Fruit fly (Drosophila melanogaster) whole organism, wandering third instar larva: ENCODE data around the gene bnb.

ENCODE experiments used
- Abd-B ChIP-seq: fragments of >200 bp; optimal IDR thresholded peaks from 2 replicates; lab custom pipeline; 2017; ENCODE audit warnings: missing biosample characterization, missing genetic modification characterization
- CG32264 ChIP-seq: fragments of 200-800 bp; sonication (Bioruptor generic); optimal IDR thresholded peaks from 2 replicates; lab custom pipeline; 2016; ENCODE audit warnings: missing biosample characterization, missing genetic modification characterization
- CrebA ChIP-seq: fragments of 200-800 bp; sonication (Bioruptor generic); optimal IDR thresholded peaks from 2 replicates; lab custom pipeline; 2016; ENCODE audit warnings: missing biosample characterization, mild to moderate bottlenecking, missing genetic modification characterization, borderline replicate concordance
- Dfd ChIP-seq: fragments of >200 bp; optimal IDR thresholded peaks from 2 replicates; lab custom pipeline; 2017; ENCODE audit warnings: missing biosample characterization, missing genetic modification characterization
- GATAd ChIP-seq: sonication (Bioruptor generic); optimal IDR thresholded peaks from 2 replicates; lab custom pipeline; 2016; ENCODE audit warnings: missing biosample characterization, missing genetic modification characterization
- Hnf4 ChIP-seq: fragments of 200-800 bp; sonication (Bioruptor generic); optimal IDR thresholded peaks from 2 replicates; lab custom pipeline; 2016; ENCODE audit warnings: missing biosample characterization, mild to moderate bottlenecking, missing genetic modification characterization
- Hr78 ChIP-seq: fragments of >200 bp; optimal IDR thresholded peaks from 2 replicates; lab custom pipeline; 2017; ENCODE audit warnings: missing biosample characterization, missing genetic modification characterization
- Hr83 ChIP-seq: fragments of 200-300 bp; sonication (Bioruptor generic); optimal IDR thresholded peaks from 2 replicates; lab custom pipeline; 2016; ENCODE audit warnings: missing biosample characterization, mild to moderate bottlenecking, missing genetic modification characterization, moderate library complexity; ENCODE audit not compliant: poor library complexity, severe bottlenecking
- Jra ChIP-seq: sonication (Bioruptor generic); optimal IDR thresholded peaks from 2 replicates; lab custom pipeline; 2016; ENCODE audit warnings: missing biosample characterization, missing genetic modification characterization
- Mio ChIP-seq: sonication (Bioruptor generic); optimal IDR thresholded peaks from 2 replicates; lab custom pipeline; 2016; ENCODE audit warnings: missing biosample characterization, missing genetic modification characterization
- Myc ChIP-seq: fragments of >200 bp; optimal IDR thresholded peaks from 2 replicates; lab custom pipeline; 2017
- N ChIP-seq: fragments of >200 bp; optimal IDR thresholded peaks from 2 replicates; lab custom pipeline; 2018; ENCODE audit warnings: missing biosample characterization, missing external identifiers, missing genetic modification characterization
- OdsH ChIP-seq: fragments of 200-800 bp; sonication (Bioruptor generic); optimal IDR thresholded peaks from 2 replicates; lab custom pipeline; 2016; ENCODE audit warnings: missing biosample characterization, mild to moderate bottlenecking, missing genetic modification characterization
- Rel ChIP-seq, 2 experiments: fragments of 200-800 bp; sonication (Bioruptor generic) in 1 of 2; optimal IDR thresholded peaks; 2 replicates in 1 of 2; 3 replicates in 1 of 2; lab custom pipeline; 2016 to 2019; ENCODE audit warnings: mild to moderate bottlenecking in 2 of 2, missing biosample characterization in 2 of 2, missing genetic modification characterization in 2 of 2, moderate library complexity in 1 of 2
- Sp1 ChIP-seq: fragments of 200-800 bp; sonication (Bioruptor generic); optimal IDR thresholded peaks from 3 replicates; lab custom pipeline; 2019; ENCODE audit warnings: missing biosample characterization, mild to moderate bottlenecking, missing genetic modification characterization, moderate library complexity
- Vsx2 ChIP-seq: fragments of 200-300, 225-300 bp; sonication (Bioruptor generic); optimal IDR thresholded peaks from 2 replicates; lab custom pipeline; 2018; ENCODE audit warnings: missing biosample characterization, missing genetic modification characterization; ENCODE audit not compliant: partially characterized antibody
- br ChIP-seq: fragments of 200-800 bp; sonication (Bioruptor generic); optimal IDR thresholded peaks from 2 replicates; lab custom pipeline; 2016; ENCODE audit warnings: missing biosample characterization, missing genetic modification characterization
- brk ChIP-seq: fragments of 200-800 bp; sonication (Bioruptor generic); optimal IDR thresholded peaks from 2 replicates; lab custom pipeline; 2016; ENCODE audit warnings: missing biosample characterization, mild to moderate bottlenecking, missing genetic modification characterization
- dl ChIP-seq, 2 experiments: fragments of 175-275, 200-275 bp in 1 of 2; fragments of 200-275 bp in 1 of 2; sonication (Bioruptor generic); optimal IDR thresholded peaks; lab custom pipeline; 2018; ENCODE audit warnings: mild to moderate bottlenecking in 2 of 2, missing biosample characterization in 2 of 2, missing genetic modification characterization in 2 of 2, moderate library complexity in 2 of 2; ENCODE audit not compliant: partially characterized antibody in 2 of 2, insufficient read depth in 1 of 2
- dmrt93B ChIP-seq: fragments of 200-800 bp; sonication (Bioruptor generic); optimal IDR thresholded peaks from 2 replicates; lab custom pipeline; 2018; ENCODE audit warnings: missing biosample characterization, mild to moderate bottlenecking, missing genetic modification characterization
- foxo ChIP-seq, 2 experiments: fragments of 200-800 bp; sonication (Bioruptor generic); optimal IDR thresholded peaks; 2 replicates in 1 of 2; 3 replicates in 1 of 2; lab custom pipeline; 2016 to 2017; ENCODE audit warnings: missing biosample characterization in 2 of 2, missing genetic modification characterization in 2 of 2
- fru ChIP-seq: fragments of 200-800 bp; sonication (Bioruptor generic); optimal IDR thresholded peaks from 3 replicates; lab custom pipeline; 2016; ENCODE audit warnings: missing biosample characterization, mild to moderate bottlenecking, missing genetic modification characterization
- h ChIP-seq: fragments of 200-800 bp; sonication (Bioruptor generic); optimal IDR thresholded peaks from 3 replicates; lab custom pipeline; 2016; ENCODE audit warnings: missing biosample characterization, mild to moderate bottlenecking, missing genetic modification characterization
- jim ChIP-seq: fragments of 175-275, 200-325 bp; sonication (Bioruptor generic); optimal IDR thresholded peaks from 2 replicates; lab custom pipeline; 2016; ENCODE audit warnings: missing biosample characterization, mild to moderate bottlenecking, missing genetic modification characterization
- lola ChIP-seq: fragments of >200 bp; optimal IDR thresholded peaks from 2 replicates; lab custom pipeline; 2017; ENCODE audit warnings: missing biosample characterization, missing genetic modification characterization
- psq ChIP-seq: fragments of 200-800 bp; sonication (Bioruptor generic); optimal IDR thresholded peaks from 3 replicates; lab custom pipeline; 2017; ENCODE audit warnings: missing biosample characterization, mild to moderate bottlenecking, missing genetic modification characterization, moderate library complexity
- rgr ChIP-seq: fragments of 200-800 bp; sonication (Bioruptor generic); optimal IDR thresholded peaks from 3 replicates; lab custom pipeline; 2016; ENCODE audit warnings: missing biosample characterization, mild to moderate bottlenecking, missing genetic modification characterization
- sage ChIP-seq: fragments of 200-800 bp; sonication (Bioruptor generic); optimal IDR thresholded peaks from 2 replicates; lab custom pipeline; 2016; ENCODE audit warnings: missing biosample characterization, mild to moderate bottlenecking, missing genetic modification characterization
- sv ChIP-seq: fragments of 200-800 bp; sonication (Bioruptor generic); optimal IDR thresholded peaks from 3 replicates; lab custom pipeline; 2016; ENCODE audit warnings: missing biosample characterization, missing genetic modification characterization
- tai ChIP-seq: sonication (Bioruptor generic); optimal IDR thresholded peaks from 2 replicates; lab custom pipeline; 2016; ENCODE audit warnings: missing biosample characterization, missing genetic modification characterization
- usp ChIP-seq: fragments of >200 bp; optimal IDR thresholded peaks from 2 replicates; lab custom pipeline; 2017; ENCODE audit warnings: missing biosample characterization, missing genetic modification characterization
- woc ChIP-seq: sonication (Bioruptor generic); optimal IDR thresholded peaks from 2 replicates; lab custom pipeline; 2016; ENCODE audit warnings: missing biosample characterization, mild to moderate bottlenecking, missing genetic modification characterization

Gene bnb

dm6 chrX:18773817-18774216 lies 23.7 kb downstream of the bnb start, which contains the start of gene CCKLR-17D3:
TSS of gene CCKLR-17D3 (minus strand) at chrX:18774027.
- TF ChIP-seq psq (no peak), Jra (GFP tag; lab: Kevin White, UChicago) (no peak), lola (no peak), sage (GFP tag; lab: Kevin White, UChicago) (no peak), Abd-B (GFP tag; lab: Kevin White, UChicago) (no peak), Hr78 (GFP tag; lab: Kevin White, UChicago) (no peak), Hnf4 (GFP tag; lab: Kevin White, UChicago) (no peak), h (GFP tag; lab: Kevin White, UChicago) (no peak), rgr (GFP tag; lab: Kevin White, UChicago) (no peak), tai (GFP tag; lab: Kevin White, UChicago) (no peak), Vsx2 (no peak), Sp1 (GFP tag; lab: Kevin White, UChicago) (no peak), dmrt93B (no peak), fru (GFP tag; lab: Kevin White, UChicago) (no peak), CrebA (GFP tag; lab: Kevin White, UChicago) (no peak), Hr83 (GFP tag; lab: Kevin White, UChicago) (no peak), woc (GFP tag; lab: Kevin White, UChicago) (no peak)
- TF ChIP-seq, all 38 proteins: peak for 0

dm6 chrX:18771995-18772394 lies 25.5 kb downstream of the bnb start:
- TF ChIP-seq Myc (lab: Kevin White, UChicago), result peak; percentile 83
- TF ChIP-seq N (GFP tag; lab: Kevin White, UChicago), result peak; percentile 87
- no peak for TF ChIP-seq CG32264 (GFP tag; lab: Kevin White, UChicago)
- peak; percentile 35 for TF ChIP-seq Hr78 (GFP tag; lab: Kevin White, UChicago)

DNA sequence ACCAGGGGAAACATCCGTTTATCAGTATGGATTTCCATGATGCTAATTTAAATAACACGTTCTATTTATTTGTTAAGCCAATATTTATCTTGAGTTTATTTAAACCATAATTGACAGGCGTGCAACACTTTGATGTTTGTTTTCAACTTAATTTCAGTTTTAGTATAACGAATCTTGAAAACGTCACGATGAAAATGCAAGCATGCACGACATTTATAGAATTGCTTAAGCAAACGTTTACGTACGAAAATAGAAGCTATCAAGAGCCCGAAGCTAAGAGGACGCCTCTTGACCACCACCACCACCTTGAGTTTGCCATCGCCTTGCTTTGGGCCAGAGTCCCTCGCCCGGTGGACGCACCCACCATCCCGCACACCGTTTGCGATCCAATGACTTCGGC lies 26.1 kb downstream of the bnb start:
- TF ChIP-seq br (GFP tag; lab: Kevin White, UChicago) (no peak), Myc (lab: Kevin White, UChicago) (no peak), woc (GFP tag; lab: Kevin White, UChicago) (no peak), Abd-B (GFP tag; lab: Kevin White, UChicago) (no peak), sv (GFP tag; lab: Kevin White, UChicago) (no peak), Sp1 (GFP tag; lab: Kevin White, UChicago) (no peak), brk (GFP tag; lab: Kevin White, UChicago) (no peak), jim (GFP tag; lab: Kevin White, UChicago) (no peak), usp (no peak), Jra (GFP tag; lab: Kevin White, UChicago) (no peak), Dfd (no peak), Rel (GFP tag; optimal IDR thresholded peaks at IDR 0.05; lab: Kevin White, UChicago) (no peak), Rel (tag; optimal IDR thresholded peaks at IDR 0.05; lab: Kevin White, UChicago) (no peak), foxo (GFP tag; optimal IDR thresholded peaks at IDR 0.05; lab: Kevin White, UChicago) (no peak), sage (GFP tag; lab: Kevin White, UChicago) (no peak), dl (GFP tag; optimal IDR thresholded peaks at IDR 0.05; lab: Kevin White, UChicago; ENCODE audit: insufficient read depth in 1 of 2, partially characterized antibody in 2 of 2) (no peak), Hr78 (GFP tag; lab: Kevin White, UChicago) (no peak), Hnf4 (GFP tag; lab: Kevin White, UChicago) (no peak), lola (no peak), GATAd (GFP tag; lab: Kevin White, UChicago) (no peak)

DNA sequence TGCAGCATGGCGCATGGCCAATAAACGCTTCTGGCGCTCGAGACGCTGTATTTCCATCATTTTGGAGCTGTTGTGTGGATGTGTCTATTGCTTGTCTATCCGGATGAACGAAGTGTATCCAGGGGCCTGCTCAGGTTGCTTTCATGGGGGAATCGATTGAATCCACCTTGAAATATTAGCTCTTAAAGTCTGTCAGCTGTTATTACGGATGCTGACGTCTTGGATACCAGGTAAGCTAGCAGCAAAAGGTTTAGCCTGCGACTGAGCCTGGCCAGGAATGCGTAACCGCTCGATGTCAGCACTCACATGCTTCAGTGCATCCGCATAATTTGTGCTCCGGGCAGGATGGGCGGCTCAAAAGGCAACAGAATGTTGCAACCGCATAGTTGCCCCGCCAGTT lies 49.3 kb downstream of the bnb start, which contains the start of gene CG12609:
CG12609 (minus strand) TSS at position 101 of the 400 bp plus-strand sequence.
- no peak for TF ChIP-seq usp
- no peak for TF ChIP-seq brk (GFP tag; lab: Kevin White, UChicago)
- TF ChIP-seq Jra (GFP tag; lab: Kevin White, UChicago), result no peak
- no peak for TF ChIP-seq fru (GFP tag; lab: Kevin White, UChicago)
- TF ChIP-seq Myc (lab: Kevin White, UChicago), result no peak
- no peak for TF ChIP-seq Hr83 (GFP tag; lab: Kevin White, UChicago)
- no peak for TF ChIP-seq Abd-B (GFP tag; lab: Kevin White, UChicago)
- no peak for TF ChIP-seq Sp1 (GFP tag; lab: Kevin White, UChicago)
- TF ChIP-seq GATAd (GFP tag; lab: Kevin White, UChicago), result no peak
- no peak for TF ChIP-seq Vsx2
- TF ChIP-seq h (GFP tag; lab: Kevin White, UChicago), result no peak
- TF ChIP-seq psq, result no peak
- TF ChIP-seq sage (GFP tag; lab: Kevin White, UChicago), result no peak
- no peak for TF ChIP-seq OdsH (GFP tag; lab: Kevin White, UChicago)
- TF ChIP-seq Mio (GFP tag; lab: Kevin White, UChicago), result no peak
